Worm (Caenorhabditis elegans): Measurements from ENCODE around the gene srw-10.

The srw-10 gene

ce11 chrIII:12713862-12714261 lies 41.3 kb upstream of the srw-10 start (continued):
- TF ChIP-seq madf-10 (tag; optimal IDR thresholded peaks at IDR 0.05) (no peak), Y53F4B.3 (GFP tag; IDR thresholded peaks at IDR 0.05) (no peak), efl-1 (GFP tag; optimal IDR thresholded peaks at IDR 0.05) (peak; percentile 40), attf-6 (GFP tag; IDR thresholded peaks at IDR 0.05) (no peak), atf-7 (tag; optimal IDR thresholded peaks at IDR 0.05) (no peak), F52B5.7 (tag; optimal IDR thresholded peaks at IDR 0.05) (no peak), somi-1 (GFP tag; optimal IDR thresholded peaks at IDR 0.05) (no peak), mxl-1 (tag; optimal IDR thresholded peaks at IDR 0.05) (no peak), repo-1 (tag; optimal IDR thresholded peaks at IDR 0.05) (no peak), C06A6.2 (GFP tag; conservative IDR thresholded peaks at IDR 0.05) (no peak), lin-54 (GFP tag; optimal IDR thresholded peaks at IDR 0.05) (peak; percentile 63), mcd-1 (GFP tag; IDR thresholded peaks at IDR 0.05) (0 out of 2 replicates have a peak, but pooled peaks have one; percentile 15), hlh-26 (GFP tag; conservative IDR thresholded peaks at IDR 0.05) (no peak), B0019.2 (GFP tag; conservative IDR thresholded peaks at IDR 0.05) (no peak), F10E7.11 (tag; optimal IDR thresholded peaks at IDR 0.05) (no peak), egl-44 (GFP tag; IDR thresholded peaks at IDR 0.05) (no peak), Y67H2A.10 (GFP tag; conservative IDR thresholded peaks at IDR 0.05) (no peak), nfya-2 (GFP tag; IDR thresholded peaks at IDR 0.05) (no peak), F22D6.2 (tag; optimal IDR thresholded peaks at IDR 0.05) (no peak), ceh-40 (GFP tag; IDR thresholded peaks at IDR 0.05) (no peak)

DNA sequence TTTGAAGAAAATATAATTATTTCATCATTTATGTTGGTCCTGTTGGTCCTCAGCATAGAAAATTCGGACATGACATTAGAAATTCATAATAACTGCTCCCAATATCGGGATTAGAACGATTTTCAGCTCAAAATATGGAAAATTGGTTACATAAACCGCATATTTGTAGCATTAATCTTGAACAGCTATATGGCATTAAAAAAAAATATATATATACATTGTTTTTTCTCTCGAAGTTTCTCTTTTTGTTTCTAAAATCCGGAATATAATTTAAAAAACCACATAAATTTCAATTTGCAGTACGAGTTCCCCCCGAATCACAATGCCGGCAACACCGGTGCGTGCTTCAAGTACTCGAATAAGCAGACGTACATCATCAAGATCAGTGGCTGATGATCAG lies 40.9 kb upstream of the srw-10 start, which contains the start of gene ssl-1:
TSS of gene ssl-1 (plus strand) at position 301 of the 400 bp plus-strand sequence.
- TF ChIP-seq repo-1 (tag; optimal IDR thresholded peaks at IDR 0.05) (no peak), B0336.3 (GFP tag; IDR thresholded peaks at IDR 0.05) (no peak), ztf-6 (GFP tag; IDR thresholded peaks at IDR 0.05) (no peak), Y79H2A.3 (GFP tag; conservative IDR thresholded peaks at IDR 0.05) (no peak), ZK185.1 (tag; optimal IDR thresholded peaks at IDR 0.05; ENCODE audit: poor library complexity, severe bottlenecking) (no peak), nhr-90 (tag; optimal IDR thresholded peaks at IDR 0.05) (no peak), tbp1 (GFP tag; optimal IDR thresholded peaks at IDR 0.05) (no peak), ceh-27 (GFP tag; optimal IDR thresholded peaks at IDR 0.05) (no peak)

DNA sequence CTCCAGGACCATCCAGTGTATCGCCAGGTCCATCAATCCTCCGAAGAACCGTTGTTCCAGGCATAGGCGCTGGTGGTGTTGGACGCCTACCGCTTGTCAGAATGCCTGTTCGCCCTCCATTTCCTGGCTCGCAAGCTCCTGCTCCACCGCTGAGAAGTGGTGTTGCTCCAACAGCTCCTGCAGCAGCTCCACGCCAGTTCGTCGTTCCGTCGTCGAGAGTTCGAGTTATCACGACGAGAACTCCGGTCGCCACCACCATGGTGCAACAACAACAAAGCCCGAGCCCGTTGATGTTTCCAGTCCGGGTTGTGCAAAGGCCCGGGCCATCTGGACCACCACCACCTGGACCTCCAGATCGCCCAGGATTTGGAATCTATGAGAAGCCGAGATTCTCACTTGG lies 27.0 kb upstream of the srw-10 start:
- TF ChIP-seq lag-1 (GFP tag; IDR thresholded peaks at IDR 0.05) (no peak), ceh-58 (GFP tag; IDR thresholded peaks at IDR 0.05) (no peak), zfh-2 (GFP tag; conservative IDR thresholded peaks at IDR 0.05) (peak; percentile 81), B0261.1 (tag; optimal IDR thresholded peaks at IDR 0.05) (no peak), nfya-1 (tag; optimal IDR thresholded peaks at IDR 0.05; ENCODE audit: borderline replicate concordance, insufficient read depth) (no peak), egrh-3 (GFP tag; IDR thresholded peaks at IDR 0.05) (peak; percentile 54; the same call in 1 of the 2 replicates), lin-26 (GFP tag; IDR thresholded peaks at IDR 0.05) (peak; percentile 35; the same call in 1 of the 2 replicates)

- TF ChIP-seq Y79H2A.3 (GFP tag; conservative IDR thresholded peaks at IDR 0.05), result no peak
- TF ChIP-seq nhr-90 (tag; optimal IDR thresholded peaks at IDR 0.05), result no peak
- no peak for TF ChIP-seq F39B2.1 (GFP tag; IDR thresholded peaks at IDR 0.05)
- no peak for TF ChIP-seq madf-10 (tag; optimal IDR thresholded peaks at IDR 0.05)
- no peak for TF ChIP-seq sptf-2 (GFP tag; optimal IDR thresholded peaks at IDR 0.05)
- no peak for TF ChIP-seq Y53G8AR.9 (GFP tag; conservative IDR thresholded peaks at IDR 0.05)
- no peak for TF ChIP-seq C17E4.6 (GFP tag; IDR thresholded peaks at IDR 0.05)
- TF ChIP-seq F10E7.11 (tag; optimal IDR thresholded peaks at IDR 0.05), result no peak
- TF ChIP-seq akir-1 (GFP tag; optimal IDR thresholded peaks at IDR 0.05), result no peak
- TF ChIP-seq bed-2 (GFP tag; IDR thresholded peaks at IDR 0.05), result no peak
- TF ChIP-seq mel-28 (tag; optimal IDR thresholded peaks at IDR 0.05; ENCODE audit: borderline replicate concordance), result no peak
- TF ChIP-seq nhr-179 (tag; optimal IDR thresholded peaks at IDR 0.05), result no peak
- TF ChIP-seq lir-1 (GFP tag; conservative IDR thresholded peaks at IDR 0.05), result no peak
- TF ChIP-seq hsf-1 (GFP tag; IDR thresholded peaks at IDR 0.05), result no peak
Observed at ce11 chrIII:12738935-12739334, 16.2 kb upstream of the srw-10 start.
